Fruit fly (Drosophila melanogaster) whole organism, embryonic: ENCODE measurements around the gene CG16734.

Source experiments
- Atf-2 ChIP-seq: fragments of 200-800 bp; sonication (Bioruptor generic); optimal IDR thresholded peaks from 2 replicates; lab custom pipeline; 2016; ENCODE audit warnings: missing biosample characterization, missing genetic modification characterization
- Bgb ChIP-seq: fragments of 200-800 bp; sonication (Bioruptor generic); IDR thresholded peaks from 2 replicates; pipeline ENCODE4 v1.3.6; 2022; ENCODE audit warnings: missing biosample characterization, missing genetic modification characterization; ENCODE audit not compliant: partially characterized antibody
- Blimp-1 ChIP-seq: fragments of 200-800 bp; sonication (Bioruptor generic); optimal IDR thresholded peaks from 3 replicates; lab custom pipeline; 2018; ENCODE audit warnings: missing biosample characterization, missing genetic modification characterization, mild to moderate bottlenecking, moderate library complexity, missing genetic modification reagents
- CG10209 ChIP-seq: fragments of 200-800 bp; sonication (Bioruptor generic); optimal IDR thresholded peaks from 3 replicates; lab custom pipeline; 2017; ENCODE audit warnings: missing biosample characterization, mild to moderate bottlenecking, missing genetic modification characterization, missing genetic modification reagents
- CG10321 ChIP-seq: fragments of 200-800 bp; sonication (Bioruptor generic); IDR thresholded peaks from 2 replicates; pipeline ENCODE4 v1.3.6; 2022; ENCODE audit warnings: missing biosample characterization, missing genetic modification characterization
- CG10654 ChIP-seq: fragments of 200-800 bp; sonication (Bioruptor generic); optimal IDR thresholded peaks from 2 replicates; lab custom pipeline; 2016; ENCODE audit warnings: missing biosample characterization, missing genetic modification characterization
- CG11456 ChIP-seq: fragments of 200-800 bp; sonication (Bioruptor generic); IDR thresholded peaks from 3 replicates; pipeline ENCODE4 v1.3.6; 2022; ENCODE audit warnings: missing biosample characterization, missing genetic modification characterization
- CG12391 ChIP-seq: fragments of 200-800 bp; sonication (Bioruptor generic); optimal IDR thresholded peaks from 3 replicates; lab custom pipeline; 2018; ENCODE audit warnings: missing biosample characterization, mild to moderate bottlenecking, missing genetic modification characterization, moderate library complexity
- CG14667 ChIP-seq: fragments of 200-800 bp; sonication (Bioruptor generic); IDR thresholded peaks from 2 replicates; pipeline ENCODE4 v1.3.6; 2022; ENCODE audit warnings: missing biosample characterization, missing genetic modification characterization
- CG16779 ChIP-seq: fragments of 200-800 bp; sonication (Bioruptor generic); IDR thresholded peaks from 2 replicates; pipeline ENCODE4 v1.3.6; 2022; ENCODE audit warnings: missing biosample characterization, missing genetic modification characterization
- CG17829 ChIP-seq: fragments of 200-800 bp; optimal IDR thresholded peaks from 2 replicates; lab custom pipeline; 2019; ENCODE audit warnings: missing biosample characterization, mild to moderate bottlenecking, missing genetic modification characterization, moderate library complexity
- CG18262 ChIP-seq: fragments of 200-800 bp; optimal IDR thresholded peaks from 3 replicates; lab custom pipeline; 2019; ENCODE audit warnings: missing biosample characterization, mild to moderate bottlenecking, missing genetic modification characterization, moderate library complexity
- CG30020 ChIP-seq: fragments of 200-800 bp; optimal IDR thresholded peaks from 2 replicates; lab custom pipeline; 2019; ENCODE audit warnings: missing biosample characterization, mild to moderate bottlenecking, missing genetic modification characterization, moderate library complexity
- CG32767 ChIP-seq: fragments of 200-800 bp; sonication (Bioruptor generic); IDR thresholded peaks from 2 replicates; pipeline ENCODE4 v1.3.6; 2022; ENCODE audit warnings: missing biosample characterization, missing genetic modification characterization
- CG32772 ChIP-seq: fragments of 200-800 bp; sonication (Bioruptor generic); IDR thresholded peaks from 2 replicates; pipeline ENCODE4 v1.3.6; 2022; ENCODE audit warnings: missing biosample characterization, missing genetic modification characterization
- CG33557 ChIP-seq: fragments of 200-800 bp; sonication (Bioruptor generic); optimal IDR thresholded peaks from 2 replicates; lab custom pipeline; 2019; ENCODE audit warnings: missing biosample characterization, mild to moderate bottlenecking, missing genetic modification characterization, moderate library complexity
- CG3726 ChIP-seq: fragments of 200-800 bp; sonication (Bioruptor generic); IDR thresholded peaks from 3 replicates; pipeline ENCODE4, ENCODE4 v1.3.6; 2022; ENCODE audit warnings: missing biosample characterization, missing genetic modification characterization
- CG4617 ChIP-seq: fragments of 200-800 bp; sonication (Bioruptor generic); optimal IDR thresholded peaks from 3 replicates; lab custom pipeline; 2016; ENCODE audit warnings: missing biosample characterization, missing genetic modification characterization, borderline replicate concordance
- CG5180 ChIP-seq: fragments of 200-800 bp; sonication (Bioruptor generic); optimal IDR thresholded peaks from 3 replicates; lab custom pipeline; 2017; ENCODE audit warnings: missing biosample characterization, missing genetic modification characterization, mild to moderate bottlenecking, moderate library complexity, missing genetic modification reagents
- CG6175 ChIP-seq: fragments of 200-800 bp; sonication (Bioruptor generic); IDR thresholded peaks from 3 replicates; pipeline ENCODE4 v1.3.6; 2022; ENCODE audit warnings: missing biosample characterization, missing genetic modification characterization
- Dfd ChIP-seq, 2 experiments: fragments of >200 bp; optimal IDR thresholded peaks; 2 replicates each; lab custom pipeline; 2017; ENCODE audit warnings: missing biosample characterization in 2 of 2, missing genetic modification characterization in 2 of 2
- Dip3 ChIP-seq: fragments of 200-800 bp; sonication (Bioruptor generic); optimal IDR thresholded peaks from 3 replicates; lab custom pipeline; 2016; ENCODE audit warnings: missing biosample characterization, missing genetic modification characterization
- Doc3 ChIP-seq: fragments of 200-800 bp; sonication (Bioruptor generic); IDR thresholded peaks from 3 replicates; pipeline ENCODE4 v1.3.6; 2022; ENCODE audit warnings: missing biosample characterization, missing genetic modification characterization; ENCODE audit not compliant: partially characterized antibody
- HmgZ ChIP-seq: fragments of 200-800 bp; sonication (Bioruptor generic); optimal IDR thresholded peaks from 2 replicates; lab custom pipeline; 2018; ENCODE audit warnings: missing biosample characterization, mild to moderate bottlenecking, missing genetic modification characterization
- Poxn ChIP-seq: fragments of 200-800 bp; sonication (Bioruptor generic); IDR thresholded peaks from 2 replicates; pipeline ENCODE4 v1.3.6; 2022; ENCODE audit warnings: missing biosample characterization, missing genetic modification characterization
- Ssrp ChIP-seq: fragments of 200-800 bp; sonication (Bioruptor generic); optimal IDR thresholded peaks from 2 replicates; lab custom pipeline; 2018; ENCODE audit warnings: missing biosample characterization, mild to moderate bottlenecking, missing genetic modification characterization, moderate library complexity
- aop ChIP-seq: fragments of 200-800 bp; sonication (Bioruptor generic); IDR thresholded peaks from 2 replicates; pipeline ENCODE4 v1.3.6; 2022; ENCODE audit warnings: missing biosample characterization, missing genetic modification characterization
- ap ChIP-seq: fragments of 200-800 bp; sonication (Bioruptor generic); IDR thresholded peaks from 2 replicates; pipeline ENCODE4 v1.3.6; 2022; ENCODE audit warnings: missing biosample characterization, missing genetic modification characterization
- ara ChIP-seq: fragments of 200-800 bp; sonication (Bioruptor generic); IDR thresholded peaks from 2 replicates; pipeline ENCODE4 v1.3.6; 2022; ENCODE audit warnings: missing biosample characterization, missing genetic modification characterization
- cad ChIP-seq: fragments of >200 bp; optimal IDR thresholded peaks from 2 replicates; lab custom pipeline; 2017; ENCODE audit warnings: missing biosample characterization, missing genetic modification characterization
- cg ChIP-seq: fragments of 200-800 bp; sonication (Bioruptor generic); optimal IDR thresholded peaks from 3 replicates; lab custom pipeline; 2019; ENCODE audit warnings: missing biosample characterization, mild to moderate bottlenecking, missing genetic modification characterization, moderate library complexity
- chinmo ChIP-seq: fragments of 200-800 bp; sonication (Bioruptor generic); IDR thresholded peaks from 4 replicates; pipeline ENCODE4 v1.3.6; 2022; ENCODE audit warnings: missing biosample characterization, missing genetic modification characterization; ENCODE audit not compliant: partially characterized antibody
- eve ChIP-seq, 2 experiments: fragments of >200 bp; optimal IDR thresholded peaks; 2 replicates each; lab custom pipeline; 2017; ENCODE audit warnings: missing biosample characterization in 2 of 2, missing genetic modification characterization in 2 of 2
- fd3F ChIP-seq: fragments of 200-800 bp; sonication (Bioruptor generic); optimal IDR thresholded peaks from 2 replicates; lab custom pipeline; 2018; ENCODE audit warnings: missing biosample characterization, mild to moderate bottlenecking, missing genetic modification characterization, moderate library complexity
- jigr1 ChIP-seq: fragments of 200-800 bp; sonication (Bioruptor generic); IDR thresholded peaks from 3 replicates; pipeline ENCODE4 v1.3.6; 2022; ENCODE audit warnings: missing biosample characterization, missing genetic modification characterization
- kni ChIP-seq: fragments of 200-800 bp; sonication (Bioruptor generic); optimal IDR thresholded peaks from 3 replicates; lab custom pipeline; 2017; ENCODE audit warnings: mild to moderate bottlenecking, missing biosample characterization, missing genetic modification reagents, missing genetic modification characterization
- lbe ChIP-seq: fragments of 200-800 bp; sonication (Bioruptor generic); optimal IDR thresholded peaks from 2 replicates; lab custom pipeline; 2016; ENCODE audit warnings: missing biosample characterization, mild to moderate bottlenecking, missing genetic modification characterization
- nerfin-2 ChIP-seq: fragments of 200-800 bp; sonication (Bioruptor generic); IDR thresholded peaks from 2 replicates; pipeline ENCODE4 v1.3.6; 2022; ENCODE audit warnings: missing biosample characterization, missing genetic modification characterization; ENCODE audit not compliant: partially characterized antibody
- oc ChIP-seq: fragments of 200-800 bp; sonication (Bioruptor generic); optimal IDR thresholded peaks from 2 replicates; lab custom pipeline; 2018; ENCODE audit warnings: missing biosample characterization, mild to moderate bottlenecking, missing genetic modification characterization, moderate library complexity
- psq ChIP-seq: fragments of 200-800 bp; sonication (Bioruptor generic); optimal IDR thresholded peaks from 2 replicates; lab custom pipeline; 2017; ENCODE audit warnings: missing biosample characterization, missing genetic modification characterization
- repo ChIP-seq: fragments of 200-800 bp; sonication (Bioruptor generic); optimal IDR thresholded peaks from 2 replicates; lab custom pipeline; 2016; ENCODE audit warnings: missing biosample characterization, missing genetic modification characterization
- salm ChIP-seq: fragments of 200-800 bp; sonication (Bioruptor generic); optimal IDR thresholded peaks from 2 replicates; lab custom pipeline; 2018; ENCODE audit warnings: missing biosample characterization, mild to moderate bottlenecking, missing genetic modification characterization
- tll ChIP-seq, 2 experiments: fragments of 200-800 bp in 1 of 2; fragments of >200 bp in 1 of 2; sonication (Bioruptor generic) in 1 of 2; optimal IDR thresholded peaks; 2 replicates each; lab custom pipeline; 2017 to 2019; ENCODE audit warnings: missing biosample characterization in 2 of 2, missing genetic modification characterization in 2 of 2, mild to moderate bottlenecking in 1 of 2, moderate library complexity in 1 of 2
- wek ChIP-seq: fragments of 200-800 bp; sonication (Bioruptor generic); optimal IDR thresholded peaks from 3 replicates; lab custom pipeline; 2018; ENCODE audit warnings: missing biosample characterization, mild to moderate bottlenecking, missing genetic modification characterization, moderate library complexity

The CG16734 gene

DNA sequence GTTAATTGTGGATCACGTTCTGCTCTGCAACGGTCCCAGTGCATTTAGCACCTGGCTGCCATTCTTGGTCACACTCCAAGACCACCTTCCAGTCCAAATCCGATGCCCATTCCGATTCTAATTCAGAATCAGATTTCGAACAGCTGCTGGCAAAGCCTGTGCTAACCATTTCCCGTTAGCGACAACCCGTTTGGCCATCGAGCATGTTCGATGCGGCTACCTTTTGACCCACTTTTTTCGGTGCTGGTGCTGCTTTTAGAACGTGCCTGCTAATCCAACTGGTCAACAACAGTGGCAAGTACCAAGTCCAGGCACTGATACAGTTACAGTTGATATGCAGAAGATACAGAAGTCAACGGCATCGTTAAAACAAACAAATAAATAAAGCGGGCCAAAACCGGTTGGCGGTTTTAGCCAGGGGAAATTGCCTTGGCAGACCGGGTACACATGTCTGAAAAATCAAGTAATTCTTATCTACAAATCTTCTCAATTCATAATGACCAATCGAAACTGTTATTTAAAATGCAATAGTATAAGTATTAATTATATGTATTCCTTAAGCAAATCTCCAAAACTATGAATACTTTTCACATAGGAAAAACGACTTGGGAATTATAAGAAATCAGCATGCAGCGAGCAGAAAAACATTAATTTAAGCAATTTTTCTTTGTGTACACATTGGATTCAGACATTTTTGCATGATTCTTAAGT, 5.7 kb upstream of the CG16734 start:
- TF ChIP-seq CG18262 (tag; lab: Kevin White, UChicago) (no peak), Doc3 (GFP tag; lab: Robert Waterston, UW) (no peak), oc (tag; lab: Kevin White, UChicago) (no peak), CG10209 (GFP tag; lab: Kevin White, UChicago) (no peak), CG6175 (GFP tag; lab: Robert Waterston, UW) (no peak), Dfd (GFP tag; optimal IDR thresholded peaks at IDR 0.05; lab: Kevin White, UChicago) (no peak), wek (GFP tag; lab: Kevin White, UChicago) (no peak), nerfin-2 (GFP tag; lab: Robert Waterston, UW) (0 out of 2 replicates have a peak, but pooled peaks have one; percentile 31), CG12391 (tag; lab: Kevin White, UChicago) (no peak), HmgZ (tag; lab: Kevin White, UChicago) (no peak), lbe (peak; percentile 15), psq (GFP tag; lab: Kevin White, UChicago) (no peak), CG4617 (GFP tag; lab: Kevin White, UChicago) (no peak), repo (GFP tag; lab: Kevin White, UChicago) (no peak), ap (GFP tag; lab: Robert Waterston, UW) (no peak), tll (GFP tag; optimal IDR thresholded peaks at IDR 0.05; lab: Kevin White, UChicago) (peak in 1 of 2 experiments; percentile 74), CG17829 (tag; lab: Kevin White, UChicago) (no peak), chinmo (GFP tag; lab: Robert Waterston, UW) (0 out of 4 replicates have a peak, but pooled peaks have one; percentile 37), CG10321 (GFP tag; lab: Robert Waterston, UW) (0 out of 2 replicates have a peak, but pooled peaks have one; percentile 19), CG32767 (GFP tag; lab: Robert Waterston, UW) (no peak), cg (GFP tag; lab: Kevin White, UChicago) (no peak), kni (peak; percentile 40), Atf-2 (GFP tag; lab: Kevin White, UChicago) (no peak), CG5180 (GFP tag; lab: Kevin White, UChicago) (peak; percentile 95), CG32772 (GFP tag; lab: Robert Waterston, UW) (no peak), Poxn (GFP tag; lab: Robert Waterston, UW) (no peak)

DNA sequence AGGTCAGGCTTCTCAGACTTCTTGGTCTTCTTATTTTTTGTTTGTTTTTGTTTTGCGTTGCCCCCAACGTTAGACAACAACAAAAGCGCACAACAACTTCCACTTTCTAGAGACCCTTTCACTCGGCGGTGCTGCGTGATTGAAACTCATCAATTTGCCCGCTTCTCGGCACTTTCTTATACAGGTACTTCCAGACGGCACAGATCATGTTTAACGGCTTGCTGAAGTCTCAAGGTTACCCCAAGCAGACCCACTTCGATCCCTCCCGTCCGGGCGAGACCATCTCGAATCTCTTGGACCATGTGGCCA, 5.2 kb upstream of the CG16734 start:
- no peak for TF ChIP-seq CG33557
- no peak for TF ChIP-seq CG30020 (tag; lab: Kevin White, UChicago)
- TF ChIP-seq ara (GFP tag; lab: Robert Waterston, UW) = 0 out of 2 replicates have a peak, but pooled peaks have one; percentile 21
- TF ChIP-seq aop (GFP tag; lab: Robert Waterston, UW) = no peak
- TF ChIP-seq Bgb (GFP tag; lab: Robert Waterston, UW) = no peak
- no peak for TF ChIP-seq fd3F (GFP tag; lab: Kevin White, UChicago)
- no peak for TF ChIP-seq CG14667 (GFP tag; lab: Robert Waterston, UW)
- no peak for TF ChIP-seq jigr1 (GFP tag; lab: Robert Waterston, UW)
- TF ChIP-seq CG11456 = no peak
- TF ChIP-seq CG16779 = no peak
- TF ChIP-seq cad (GFP tag; lab: Kevin White, UChicago) = no peak
- no peak for TF ChIP-seq salm
- no peak for TF ChIP-seq Dip3 (GFP tag; lab: Kevin White, UChicago)
- no peak for TF ChIP-seq Ssrp (tag; lab: Kevin White, UChicago)
- TF ChIP-seq Blimp-1 (GFP tag; lab: Kevin White, UChicago) = peak; percentile 81
- no peak for TF ChIP-seq CG3726 (GFP tag; lab: Robert Waterston, UW)
- TF ChIP-seq eve (GFP tag; optimal IDR thresholded peaks at IDR 0.05; lab: Kevin White, UChicago) = no peak
- no peak for TF ChIP-seq CG10654 (GFP tag; lab: Kevin White, UChicago)
- TF ChIP-seq, all 482 proteins: peak for 2
